Fruit fly (Drosophila melanogaster): ENCODE measurements around the gene Cpsf100.

dm6 chr3R:29082511-29083296 lies 48.3 kb downstream of the Cpsf100 start:
- no peak for TF ChIP-seq fd59A (GFP tag; optimal IDR thresholded peaks at IDR 0.05)
- TF ChIP-seq Smox (GFP tag; optimal IDR thresholded peaks at IDR 0.05): no peak
- no peak for TF ChIP-seq CG11902 (GFP tag; optimal IDR thresholded peaks at IDR 0.05)
- TF ChIP-seq vri (GFP tag; optimal IDR thresholded peaks at IDR 0.05): no peak
- no peak for TF ChIP-seq Hr39 (GFP tag; optimal IDR thresholded peaks at IDR 0.05)
- TF ChIP-seq Hr38 (GFP tag; optimal IDR thresholded peaks at IDR 0.05): no peak
- no peak for TF ChIP-seq Hr4 (GFP tag; optimal IDR thresholded peaks at IDR 0.05)
- TF ChIP-seq CG11294 (GFP tag; IDR thresholded peaks at IDR 0.05): no peak
- TF ChIP-seq Lpt (GFP tag; optimal IDR thresholded peaks at IDR 0.05): no peak
